Worm (Caenorhabditis elegans) whole organism, early embryonic: ENCODE results near the gene pqn-2.

Experiments used
- ama-1 ChIP-seq: fragments of 150-350 bp; optimal IDR thresholded peaks from 2 replicates; lab custom pipeline; 2014
- ets-7 ChIP-seq: sonication (generic microtip); optimal IDR thresholded peaks from 2 replicates; lab custom pipeline; 2016; ENCODE audit warnings: missing genotype, missing genetic modification characterization, missing compliant biosample characterization
- flt-1 ChIP-seq: fragments of 200-800 bp; sonication (Bioruptor generic); IDR thresholded peaks from 2 replicates; pipeline ENCODE4 v1.3.6; 2022; ENCODE audit warnings: missing genetic modification characterization, missing compliant biosample characterization
- hmbx-1 ChIP-seq: sonication (generic microtip); optimal IDR thresholded peaks from 2 replicates; lab custom pipeline; 2016; ENCODE audit warnings: mild to moderate bottlenecking, missing genetic modification characterization, missing compliant biosample characterization
- hmg-4 ChIP-seq: fragments of 200-800 bp; sonication (Bioruptor generic); optimal IDR thresholded peaks from 2 replicates; lab custom pipeline; 2018; ENCODE audit warnings: mild to moderate bottlenecking, missing genetic modification characterization, missing compliant biosample characterization
- hnd-1 ChIP-seq: sonication (generic microtip); optimal IDR thresholded peaks from 2 replicates; lab custom pipeline; 2016; ENCODE audit warnings: missing genetic modification characterization, missing compliant biosample characterization
- pes-1 ChIP-seq: fragments of 200-800 bp; sonication (Bioruptor generic); IDR thresholded peaks from 2 replicates; pipeline ENCODE4 v1.3.6; 2022; ENCODE audit warnings: missing genetic modification reagents, missing genetic modification characterization, missing compliant biosample characterization
- scrt-1 ChIP-seq: fragments of 200-800 bp; sonication (Bioruptor generic); IDR thresholded peaks from 2 replicates; pipeline ENCODE4 v1.3.6; 2022; ENCODE audit warnings: missing genetic modification characterization, missing compliant biosample characterization
- sea-1 ChIP-seq: fragments of 200-800 bp; sonication (Bioruptor generic); conservative IDR thresholded peaks from 2 replicates; pipeline ENCODE4 v1.3.6; 2022; ENCODE audit warnings: missing genetic modification characterization, missing compliant biosample characterization
- tbx-37 ChIP-seq: fragments of 200-800 bp; sonication (Bioruptor generic); conservative IDR thresholded peaks from 2 replicates; pipeline ENCODE4 v1.3.6; 2022; ENCODE audit warnings: missing genetic modification reagents, missing genetic modification characterization, missing compliant biosample characterization

DNA sequence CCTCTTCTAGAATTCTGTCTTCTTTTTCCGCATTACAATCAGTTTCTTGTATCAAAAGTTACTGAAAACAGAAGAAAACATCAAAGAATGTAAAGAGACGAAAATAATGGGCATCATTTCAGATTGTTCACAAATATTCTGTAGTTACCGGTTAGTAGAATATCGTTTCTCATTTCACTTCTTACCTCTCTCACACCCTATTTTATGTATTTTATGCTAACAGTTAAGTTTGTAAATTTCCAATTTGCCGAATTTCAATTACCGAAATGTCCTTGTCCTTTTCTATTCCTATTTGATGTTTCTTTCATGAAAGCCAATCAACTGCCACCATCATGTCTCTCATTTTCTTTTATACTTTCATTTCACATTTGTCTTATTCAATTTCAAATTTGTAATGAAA is 41.3 kb downstream of the pqn-2 start:
- TF ChIP-seq ets-7 (tag; lab: Kevin White, UChicago): no peak
- no peak for TF ChIP-seq ama-1 (lab: Kevin White, UChicago)
- no peak for TF ChIP-seq flt-1 (GFP tag; lab: Robert Waterston, UW)
- no peak for TF ChIP-seq scrt-1 (GFP tag; lab: Robert Waterston, UW)
- TF ChIP-seq sea-1 (GFP tag; lab: Robert Waterston, UW): no peak
- no peak for TF ChIP-seq tbx-37 (GFP tag; lab: Robert Waterston, UW)
- no peak for TF ChIP-seq hmg-4 (GFP tag; lab: Kevin White, UChicago)
- TF ChIP-seq hmbx-1: no peak
- no peak for TF ChIP-seq hnd-1 (tag; lab: Kevin White, UChicago)
- no peak for TF ChIP-seq pes-1 (GFP tag; lab: Robert Waterston, UW)
